Worm (Caenorhabditis elegans) whole organism, L1 larva: ENCODE data around the gene R160.5.

Experiments
- fkh-10 ChIP-seq: sonication (generic microtip); optimal IDR thresholded peaks from 2 replicates; lab custom pipeline; 2017; ENCODE audit warnings: missing biosample characterization, missing genetic modification reagents, missing genetic modification characterization
- lin-39 ChIP-seq: fragments of 150-350 bp; optimal IDR thresholded peaks from 2 replicates; lab custom pipeline; 2014; ENCODE audit warnings: missing biosample characterization, missing genetic modification reagents, missing genetic modification characterization
- tbx-2 ChIP-seq: sonication (generic microtip); optimal IDR thresholded peaks from 2 replicates; lab custom pipeline; 2016; ENCODE audit warnings: missing genetic modification characterization, missing compliant biosample characterization
- ztf-11 ChIP-seq, 2 experiments: sonication (generic microtip); optimal IDR thresholded peaks; 2 replicates each; lab custom pipeline; 2016 to 2017; ENCODE audit warnings: missing genetic modification characterization in 2 of 2, missing biosample characterization in 1 of 2, missing compliant biosample characterization in 1 of 2

DNA sequence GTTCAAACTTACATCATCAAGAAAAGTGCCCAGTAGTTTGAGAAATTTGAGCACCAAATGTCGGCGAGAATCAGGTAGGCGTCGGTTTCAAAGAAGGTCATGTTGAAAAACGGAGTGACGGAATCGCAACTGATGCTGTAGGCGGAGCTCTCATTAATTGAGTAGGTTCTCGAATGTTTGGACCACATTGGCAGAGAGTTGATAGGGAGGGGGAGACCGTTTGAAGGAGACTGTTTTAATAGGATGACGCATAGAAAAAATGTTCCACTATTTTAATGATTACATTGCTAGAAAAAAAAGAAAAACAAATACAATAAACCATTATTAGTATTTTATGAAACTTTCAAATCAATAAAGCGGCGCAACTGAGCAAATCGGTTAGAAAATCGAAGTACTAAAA lies 7.5 kb downstream of the R160.5 start, which contains the start of gene F14H12.17:
- TF ChIP-seq fkh-10 = no peak
- TF ChIP-seq ztf-11 (tag; optimal IDR thresholded peaks at IDR 0.05; lab: Kevin White, UChicago) = no peak
- TF ChIP-seq lin-39 = no peak
- TF ChIP-seq tbx-2 = no peak
